Worm (Caenorhabditis elegans) whole organism, young adult: ENCODE data around the gene asns-2.

Experiments used
- T26A5.8 ChIP-seq: sonication (generic microtip); optimal IDR thresholded peaks from 2 replicates; lab custom pipeline; 2016; ENCODE audit warnings: missing genetic modification characterization, missing compliant biosample characterization
- Y79H2A.3 ChIP-seq: fragments of 200-800 bp; sonication (Bioruptor generic); conservative IDR thresholded peaks from 2 replicates; pipeline ENCODE4 v1.3.6; 2022; ENCODE audit warnings: missing genetic modification reagents, missing genetic modification characterization, missing compliant biosample characterization
- hlh-26 ChIP-seq: fragments of 200-800 bp; sonication (Bioruptor generic); conservative IDR thresholded peaks from 2 replicates; pipeline ENCODE4 v1.3.6; 2022; ENCODE audit warnings: missing genetic modification reagents, missing genetic modification characterization, missing compliant biosample characterization
- mes-4 ChIP-seq: sonication (generic microtip); optimal IDR thresholded peaks from 2 replicates; lab custom pipeline; 2016; ENCODE audit warnings: missing genotype, missing genetic modification characterization, missing compliant biosample characterization
- nfya-2 ChIP-seq: fragments of 200-800 bp; sonication (Bioruptor generic); IDR thresholded peaks from 2 replicates; pipeline ENCODE4 v1.3.6; 2022; ENCODE audit warnings: missing genetic modification reagents, missing genetic modification characterization, missing compliant biosample characterization
- nhr-80 ChIP-seq: sonication (generic microtip); optimal IDR thresholded peaks from 2 replicates; lab custom pipeline; 2016; ENCODE audit warnings: missing genetic modification characterization, missing compliant biosample characterization
- rcor-1 ChIP-seq: fragments of 200-800 bp; sonication (Bioruptor generic); IDR thresholded peaks from 2 replicates; pipeline ENCODE4 v1.3.6; 2022; ENCODE audit warnings: missing genetic modification reagents, missing genetic modification characterization, missing compliant biosample characterization

DNA sequence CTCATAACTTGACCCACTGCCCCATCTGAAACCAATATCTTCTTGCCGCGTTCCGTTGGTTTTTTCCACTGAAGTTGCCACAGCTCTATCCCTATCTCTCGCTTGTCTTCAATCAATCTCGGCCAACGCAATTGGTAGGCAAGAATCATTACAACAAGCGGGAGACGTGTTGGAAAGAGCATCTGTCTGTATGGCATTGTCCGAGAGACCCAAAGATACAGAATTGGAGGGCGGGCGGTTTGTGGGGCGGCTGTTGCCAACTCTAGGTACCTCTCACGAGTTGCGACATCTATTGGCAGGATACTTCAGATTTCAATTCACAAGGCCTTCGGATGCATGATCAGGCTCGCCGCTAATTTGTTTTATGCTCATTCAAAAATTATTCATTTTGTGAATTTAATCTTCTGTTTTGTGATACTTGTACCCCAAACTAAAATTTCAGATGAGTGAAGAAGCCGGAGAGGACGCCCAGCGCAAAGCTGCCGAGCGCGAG lies 38.3 kb upstream of the asns-2 start, which contains the start of gene unc-27:
- no peak for TF ChIP-seq nhr-80 (tag; lab: Kevin White, UChicago)
- no peak for TF ChIP-seq Y79H2A.3
- TF ChIP-seq rcor-1 (GFP tag; lab: Robert Waterston, UW): no peak
- TF ChIP-seq nfya-2: no peak
- no peak for TF ChIP-seq mes-4 (tag; lab: Kevin White, UChicago)
- TF ChIP-seq T26A5.8 (tag; lab: Kevin White, UChicago): no peak
- TF ChIP-seq hlh-26 (GFP tag; lab: Robert Waterston, UW): no peak
